Fruit fly (Drosophila melanogaster) whole organism, wandering third instar larva: ENCODE data around the gene Rab35.
"Not testable (repeated sequence)": the region's sequence is repeated elsewhere in the genome, so short reads cannot be mapped to it uniquely, and the experiment has no call there.

Source experiments
- Abd-B ChIP-seq: fragments of >200 bp; optimal IDR thresholded peaks from 2 replicates; lab custom pipeline; 2017; ENCODE audit warnings: missing biosample characterization, missing genetic modification characterization
- CG32264 ChIP-seq: fragments of 200-800 bp; sonication (Bioruptor generic); optimal IDR thresholded peaks from 2 replicates; lab custom pipeline; 2016; ENCODE audit warnings: missing biosample characterization, missing genetic modification characterization
- CG9705 ChIP-seq: fragments of 200-800 bp; sonication (Bioruptor generic); optimal IDR thresholded peaks from 2 replicates; lab custom pipeline; 2018; ENCODE audit warnings: missing biosample characterization, mild to moderate bottlenecking, missing genetic modification characterization
- CrebA ChIP-seq: fragments of 200-800 bp; sonication (Bioruptor generic); optimal IDR thresholded peaks from 2 replicates; lab custom pipeline; 2016; ENCODE audit warnings: missing biosample characterization, mild to moderate bottlenecking, missing genetic modification characterization, borderline replicate concordance
- Dfd ChIP-seq: fragments of >200 bp; optimal IDR thresholded peaks from 2 replicates; lab custom pipeline; 2017; ENCODE audit warnings: missing biosample characterization, missing genetic modification characterization
- Dif ChIP-seq: fragments of 200-275, 200-300 bp; sonication (Bioruptor generic); optimal IDR thresholded peaks from 2 replicates; lab custom pipeline; 2018; ENCODE audit warnings: missing biosample characterization, missing genetic modification characterization; ENCODE audit not compliant: partially characterized antibody
- HLH106 ChIP-seq: fragments of 200-800 bp; optimal IDR thresholded peaks from 3 replicates; lab custom pipeline; 2019; ENCODE audit warnings: missing biosample characterization, mild to moderate bottlenecking, missing genetic modification characterization, moderate library complexity
- Hnf4 ChIP-seq: fragments of 200-800 bp; sonication (Bioruptor generic); optimal IDR thresholded peaks from 2 replicates; lab custom pipeline; 2016; ENCODE audit warnings: missing biosample characterization, mild to moderate bottlenecking, missing genetic modification characterization
- Hr78 ChIP-seq: fragments of >200 bp; optimal IDR thresholded peaks from 2 replicates; lab custom pipeline; 2017; ENCODE audit warnings: missing biosample characterization, missing genetic modification characterization
- Hr83 ChIP-seq: fragments of 200-300 bp; sonication (Bioruptor generic); optimal IDR thresholded peaks from 2 replicates; lab custom pipeline; 2016; ENCODE audit warnings: missing biosample characterization, mild to moderate bottlenecking, missing genetic modification characterization, moderate library complexity; ENCODE audit not compliant: poor library complexity, severe bottlenecking
- Jra ChIP-seq: sonication (Bioruptor generic); optimal IDR thresholded peaks from 2 replicates; lab custom pipeline; 2016; ENCODE audit warnings: missing biosample characterization, missing genetic modification characterization
- Mio ChIP-seq: sonication (Bioruptor generic); optimal IDR thresholded peaks from 2 replicates; lab custom pipeline; 2016; ENCODE audit warnings: missing biosample characterization, missing genetic modification characterization
- Myc ChIP-seq: fragments of >200 bp; optimal IDR thresholded peaks from 2 replicates; lab custom pipeline; 2017
- N ChIP-seq: fragments of >200 bp; optimal IDR thresholded peaks from 2 replicates; lab custom pipeline; 2018; ENCODE audit warnings: missing biosample characterization, missing external identifiers, missing genetic modification characterization
- Rel ChIP-seq, 2 experiments: fragments of 200-800 bp; sonication (Bioruptor generic) in 1 of 2; optimal IDR thresholded peaks; 2 replicates in 1 of 2; 3 replicates in 1 of 2; lab custom pipeline; 2016 to 2019; ENCODE audit warnings: mild to moderate bottlenecking in 2 of 2, missing biosample characterization in 2 of 2, missing genetic modification characterization in 2 of 2, moderate library complexity in 1 of 2
- Sp1 ChIP-seq: fragments of 200-800 bp; sonication (Bioruptor generic); optimal IDR thresholded peaks from 3 replicates; lab custom pipeline; 2019; ENCODE audit warnings: missing biosample characterization, mild to moderate bottlenecking, missing genetic modification characterization, moderate library complexity
- Vsx2 ChIP-seq: fragments of 200-300, 225-300 bp; sonication (Bioruptor generic); optimal IDR thresholded peaks from 2 replicates; lab custom pipeline; 2018; ENCODE audit warnings: missing biosample characterization, missing genetic modification characterization; ENCODE audit not compliant: partially characterized antibody
- dl ChIP-seq, 2 experiments: fragments of 175-275, 200-275 bp in 1 of 2; fragments of 200-275 bp in 1 of 2; sonication (Bioruptor generic); optimal IDR thresholded peaks; lab custom pipeline; 2018; ENCODE audit warnings: mild to moderate bottlenecking in 2 of 2, missing biosample characterization in 2 of 2, missing genetic modification characterization in 2 of 2, moderate library complexity in 2 of 2; ENCODE audit not compliant: partially characterized antibody in 2 of 2, insufficient read depth in 1 of 2
- dmrt93B ChIP-seq: fragments of 200-800 bp; sonication (Bioruptor generic); optimal IDR thresholded peaks from 2 replicates; lab custom pipeline; 2018; ENCODE audit warnings: missing biosample characterization, mild to moderate bottlenecking, missing genetic modification characterization
- dsf ChIP-seq: sonication (Bioruptor generic); optimal IDR thresholded peaks from 2 replicates; lab custom pipeline; 2016; ENCODE audit warnings: missing biosample characterization, missing genetic modification characterization, borderline replicate concordance
- ey ChIP-seq: fragments of 200-800 bp; sonication (Bioruptor generic); optimal IDR thresholded peaks from 2 replicates; lab custom pipeline; 2016; ENCODE audit warnings: missing biosample characterization, missing genetic modification characterization
- foxo ChIP-seq, 2 experiments: fragments of 200-800 bp; sonication (Bioruptor generic); optimal IDR thresholded peaks; 2 replicates in 1 of 2; 3 replicates in 1 of 2; lab custom pipeline; 2016 to 2017; ENCODE audit warnings: missing biosample characterization in 2 of 2, missing genetic modification characterization in 2 of 2
- fru ChIP-seq: fragments of 200-800 bp; sonication (Bioruptor generic); optimal IDR thresholded peaks from 3 replicates; lab custom pipeline; 2016; ENCODE audit warnings: missing biosample characterization, mild to moderate bottlenecking, missing genetic modification characterization
- h ChIP-seq: fragments of 200-800 bp; sonication (Bioruptor generic); optimal IDR thresholded peaks from 3 replicates; lab custom pipeline; 2016; ENCODE audit warnings: missing biosample characterization, mild to moderate bottlenecking, missing genetic modification characterization
- lola ChIP-seq: fragments of >200 bp; optimal IDR thresholded peaks from 2 replicates; lab custom pipeline; 2017; ENCODE audit warnings: missing biosample characterization, missing genetic modification characterization
- pan ChIP-seq: fragments of >200 bp; optimal IDR thresholded peaks from 2 replicates; lab custom pipeline; 2017
- psq ChIP-seq: fragments of 200-800 bp; sonication (Bioruptor generic); optimal IDR thresholded peaks from 3 replicates; lab custom pipeline; 2017; ENCODE audit warnings: missing biosample characterization, mild to moderate bottlenecking, missing genetic modification characterization, moderate library complexity
- sage ChIP-seq: fragments of 200-800 bp; sonication (Bioruptor generic); optimal IDR thresholded peaks from 2 replicates; lab custom pipeline; 2016; ENCODE audit warnings: missing biosample characterization, mild to moderate bottlenecking, missing genetic modification characterization
- tai ChIP-seq: sonication (Bioruptor generic); optimal IDR thresholded peaks from 2 replicates; lab custom pipeline; 2016; ENCODE audit warnings: missing biosample characterization, missing genetic modification characterization
- usp ChIP-seq: fragments of >200 bp; optimal IDR thresholded peaks from 2 replicates; lab custom pipeline; 2017; ENCODE audit warnings: missing biosample characterization, missing genetic modification characterization
- woc ChIP-seq: sonication (Bioruptor generic); optimal IDR thresholded peaks from 2 replicates; lab custom pipeline; 2016; ENCODE audit warnings: missing biosample characterization, mild to moderate bottlenecking, missing genetic modification characterization

Rab35 gene

dm6 chrX:20147693-20148174 lies 11.9 kb downstream of the Rab35 start, which contains the start of gene aspr:
TSS of gene aspr (plus strand) at chrX:20148124.
- TF ChIP-seq Dif (GFP tag; lab: Kevin White, UChicago) (no peak), h (GFP tag; lab: Kevin White, UChicago) (no peak), tai (no peak), Sp1 (GFP tag; lab: Kevin White, UChicago) (no peak), Hr78 (GFP tag; lab: Kevin White, UChicago) (no peak), foxo (GFP tag; optimal IDR thresholded peaks at IDR 0.05; lab: Kevin White, UChicago) (no peak), CrebA (GFP tag; lab: Kevin White, UChicago) (no peak), CG32264 (GFP tag; lab: Kevin White, UChicago) (no peak), sage (no peak), Rel (GFP tag; optimal IDR thresholded peaks at IDR 0.05; lab: Kevin White, UChicago) (no peak), Rel (tag; optimal IDR thresholded peaks at IDR 0.05; lab: Kevin White, UChicago) (no peak), ey (GFP tag; lab: Kevin White, UChicago) (no peak), N (GFP tag; lab: Kevin White, UChicago) (no peak), Vsx2 (GFP tag; lab: Kevin White, UChicago) (no peak), Hnf4 (GFP tag; lab: Kevin White, UChicago) (no peak), pan (lab: Kevin White, UChicago) (no peak)
- TF ChIP-seq, all 38 proteins: peak for 0

dm6 chrX:20143088-20143487 lies 16.6 kb downstream of the Rab35 start, which contains the start of gene Or19a:
TSS of gene Or19a (minus strand) at chrX:20143188.
- TF ChIP-seq HLH106; Vsx2 (GFP tag; lab: Kevin White, UChicago); Mio (GFP tag; lab: Kevin White, UChicago): not testable (repeated sequence)

dm6 chrX:20140710-20141109 lies 19.0 kb downstream of the Rab35 start, which contains the start of gene CG34332:
TSS of gene CG34332 (plus strand) at chrX:20141010.
- TF ChIP-seq Hnf4 (GFP tag; lab: Kevin White, UChicago) (no peak), Myc (lab: Kevin White, UChicago) (no peak), CG9705 (GFP tag; lab: Kevin White, UChicago) (no peak), Dfd (GFP tag; lab: Kevin White, UChicago) (no peak), Dif (GFP tag; lab: Kevin White, UChicago) (no peak), dsf (GFP tag; lab: Kevin White, UChicago) (no peak), usp (GFP tag; lab: Kevin White, UChicago) (no peak), Jra (no peak), dl (GFP tag; optimal IDR thresholded peaks at IDR 0.05; lab: Kevin White, UChicago; ENCODE audit: insufficient read depth in 1 of 2, partially characterized antibody in 2 of 2) (no peak), fru (no peak), Hr83 (GFP tag; lab: Kevin White, UChicago) (no peak), tai (no peak), foxo (GFP tag; optimal IDR thresholded peaks at IDR 0.05; lab: Kevin White, UChicago) (no peak), psq (GFP tag; lab: Kevin White, UChicago) (no peak), woc (GFP tag; lab: Kevin White, UChicago) (no peak)

dm6 chrX:20139493-20139892 lies 20.2 kb downstream of the Rab35 start, which contains the start of gene CG42583:
TSS of gene CG42583 (plus strand) at chrX:20139793.
- TF ChIP-seq pan (lab: Kevin White, UChicago) = no peak
- TF ChIP-seq Abd-B (GFP tag; lab: Kevin White, UChicago) = no peak
- TF ChIP-seq usp (GFP tag; lab: Kevin White, UChicago) = no peak
- no peak for TF ChIP-seq Hr83 (GFP tag; lab: Kevin White, UChicago)
- TF ChIP-seq CG32264 (GFP tag; lab: Kevin White, UChicago) = no peak
- no peak for TF ChIP-seq CrebA (GFP tag; lab: Kevin White, UChicago)
- no peak for TF ChIP-seq sage
- no peak for TF ChIP-seq lola
- no peak for TF ChIP-seq Mio (GFP tag; lab: Kevin White, UChicago)
- TF ChIP-seq, all 38 proteins: peak for 0

dm6 chrX:20133432-20133831 lies 26.2 kb downstream of the Rab35 start, which contains the start of gene CG15322:
TSS of gene CG15322 (plus strand) at chrX:20133579.
- no peak for TF ChIP-seq fru
- TF ChIP-seq usp (GFP tag; lab: Kevin White, UChicago) = no peak
- TF ChIP-seq HLH106 = no peak
- TF ChIP-seq Abd-B (GFP tag; lab: Kevin White, UChicago) = no peak
- no peak for TF ChIP-seq Dfd (GFP tag; lab: Kevin White, UChicago)
- no peak for TF ChIP-seq Sp1 (GFP tag; lab: Kevin White, UChicago)
- no peak for TF ChIP-seq Myc (lab: Kevin White, UChicago)
- TF ChIP-seq dmrt93B = no peak
- no peak for TF ChIP-seq woc (GFP tag; lab: Kevin White, UChicago)
- TF ChIP-seq psq (GFP tag; lab: Kevin White, UChicago) = no peak
